Fruit fly (Drosophila melanogaster): Measurements from ENCODE around the gene Orc2.

DNA sequence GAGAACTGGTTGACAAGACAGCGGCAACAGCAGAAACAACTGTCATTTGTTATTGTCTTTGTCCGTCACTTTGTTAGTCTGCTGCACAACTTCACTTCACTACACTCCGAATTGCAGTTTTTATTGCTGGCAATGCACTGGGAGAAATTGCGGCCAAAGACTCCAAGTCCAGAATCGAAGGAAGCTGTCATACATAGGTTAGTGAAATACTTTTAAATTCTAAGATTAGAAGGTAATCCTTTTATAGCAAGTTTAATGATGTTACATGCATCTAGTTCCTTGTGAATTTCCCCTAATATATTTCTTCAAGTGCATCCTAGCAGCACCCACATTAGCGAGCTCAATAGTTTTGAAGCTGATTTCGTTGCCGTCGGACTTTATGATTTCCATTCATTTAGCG lies 44.2 kb downstream of the Orc2 start:
- no peak for TF ChIP-seq CTCF (optimal IDR thresholded peaks at IDR 0.05)
- no peak for TF ChIP-seq CG8478 (optimal IDR thresholded peaks at IDR 0.05)
